Worm (Caenorhabditis elegans): ENCODE data around the gene mca-2.

The mca-2 gene

DNA sequence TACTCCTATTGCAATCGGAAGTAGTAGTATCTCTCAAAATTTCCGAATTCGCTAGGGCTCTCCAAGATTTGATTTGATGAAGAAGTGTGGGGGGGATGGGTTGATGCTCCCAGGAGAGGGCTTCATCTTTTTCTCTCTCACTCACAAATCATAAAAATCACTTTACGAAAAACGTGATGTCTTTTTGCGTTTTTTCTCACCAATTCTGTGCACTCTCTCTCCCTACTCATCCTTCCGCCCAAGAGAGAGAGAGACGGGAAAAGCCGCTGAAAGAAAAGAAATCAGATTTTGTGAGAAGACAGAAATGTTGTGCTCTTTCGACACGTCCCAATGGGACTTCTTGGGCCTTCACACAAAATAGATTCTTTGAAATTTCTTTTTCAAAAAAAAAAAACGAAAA lies 30.2 kb upstream of the mca-2 start:
- TF ChIP-seq ces-1 (GFP tag; optimal IDR thresholded peaks at IDR 0.05) (peak; percentile 93), cnd-1 (tag; optimal IDR thresholded peaks at IDR 0.05) (no peak), nhr-2 (tag; optimal IDR thresholded peaks at IDR 0.05) (no peak), elt-1 (tag; optimal IDR thresholded peaks at IDR 0.05; ENCODE audit: borderline replicate concordance, insufficient read depth) (no peak), elt-3 (tag; optimal IDR thresholded peaks at IDR 0.05) (no peak), unc-62 (GFP tag; optimal IDR thresholded peaks at IDR 0.05) (peak; percentile 0), hlh-1 (tag; optimal IDR thresholded peaks at IDR 0.05) (no peak), nhr-12 (tag; optimal IDR thresholded peaks at IDR 0.05) (no peak), snpc-4 (tag; optimal IDR thresholded peaks at IDR 0.05) (no peak), bed-3 (GFP tag; optimal IDR thresholded peaks at IDR 0.05) (no peak), unc-39 (tag; optimal IDR thresholded peaks at IDR 0.05) (no peak), mab-5 (tag; optimal IDR thresholded peaks at IDR 0.05) (no peak), ceh-39 (tag; optimal IDR thresholded peaks at IDR 0.05) (no peak), unc-120 (tag; optimal IDR thresholded peaks at IDR 0.05; ENCODE audit: poor library complexity, severe bottlenecking) (peak; percentile 31)

DNA sequence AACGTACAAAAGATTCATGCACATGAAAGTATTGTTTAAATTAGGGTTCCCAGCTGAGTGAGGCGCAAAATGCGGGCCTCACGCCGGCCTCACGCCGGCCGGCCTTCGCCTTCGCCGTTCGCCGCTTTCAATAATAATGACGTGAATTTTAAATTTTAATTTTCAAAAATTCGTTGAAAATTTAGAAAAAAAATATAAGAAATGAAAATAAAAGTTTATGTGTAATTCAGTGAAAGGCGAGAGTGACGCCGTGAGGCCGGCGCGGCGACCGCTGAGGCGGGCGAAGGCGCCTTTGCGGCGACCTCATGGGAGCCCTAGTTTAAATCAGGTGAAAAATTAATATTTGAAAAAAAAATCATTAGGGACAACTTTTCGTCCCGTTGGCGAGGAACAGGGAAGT lies 26.4 kb upstream of the mca-2 start:
- TF ChIP-seq unc-62 (GFP tag; optimal IDR thresholded peaks at IDR 0.05) (no peak), tbx-8 (GFP tag; optimal IDR thresholded peaks at IDR 0.05) (no peak), mep-1 (tag; optimal IDR thresholded peaks at IDR 0.05) (no peak), nhr-12 (tag; optimal IDR thresholded peaks at IDR 0.05) (no peak), lsy-2 (tag; optimal IDR thresholded peaks at IDR 0.05) (no peak), hlh-1 (tag; optimal IDR thresholded peaks at IDR 0.05) (no peak), mls-2 (tag; optimal IDR thresholded peaks at IDR 0.05) (no peak), nhr-2 (tag; optimal IDR thresholded peaks at IDR 0.05) (no peak), unc-120 (tag; optimal IDR thresholded peaks at IDR 0.05; ENCODE audit: poor library complexity, severe bottlenecking) (no peak), cnd-1 (tag; optimal IDR thresholded peaks at IDR 0.05) (no peak)

DNA sequence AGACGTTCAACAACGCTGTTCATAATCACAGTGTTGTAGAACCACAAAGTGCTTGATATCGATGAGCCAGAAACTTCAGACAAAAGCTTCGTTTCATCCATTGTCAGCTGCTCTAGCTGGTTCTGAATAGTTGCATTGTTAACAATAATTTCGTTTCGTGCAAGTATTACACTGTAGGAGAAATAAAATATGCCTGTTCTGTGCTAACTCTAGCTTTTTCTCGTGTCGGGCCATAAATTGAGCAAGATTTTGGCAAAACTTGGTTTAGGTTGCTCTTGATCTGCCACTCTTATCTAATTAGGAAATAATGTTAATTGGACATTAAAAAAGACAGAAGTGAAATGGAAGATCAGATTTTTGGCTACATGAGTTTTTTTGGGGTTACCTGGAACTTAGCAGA lies 24.8 kb upstream of the mca-2 start, which contains the start of gene R05C11.2:
R05C11.2 (minus strand) TSS at position 101 of the 400 bp plus-strand sequence.
- TF ChIP-seq ceh-43 (GFP tag; optimal IDR thresholded peaks at IDR 0.05) (no peak), M03D4.4 (tag; optimal IDR thresholded peaks at IDR 0.05) (no peak), bed-3 (GFP tag; optimal IDR thresholded peaks at IDR 0.05) (no peak), snpc-4 (tag; optimal IDR thresholded peaks at IDR 0.05) (no peak), ztf-11 (tag; optimal IDR thresholded peaks at IDR 0.05) (no peak), blmp-1 (tag; optimal IDR thresholded peaks at IDR 0.05) (no peak), hlh-1 (tag; optimal IDR thresholded peaks at IDR 0.05) (no peak), sem-2 (GFP tag; optimal IDR thresholded peaks at IDR 0.05) (no peak), flh-1 (GFP tag; optimal IDR thresholded peaks at IDR 0.05) (no peak)

DNA sequence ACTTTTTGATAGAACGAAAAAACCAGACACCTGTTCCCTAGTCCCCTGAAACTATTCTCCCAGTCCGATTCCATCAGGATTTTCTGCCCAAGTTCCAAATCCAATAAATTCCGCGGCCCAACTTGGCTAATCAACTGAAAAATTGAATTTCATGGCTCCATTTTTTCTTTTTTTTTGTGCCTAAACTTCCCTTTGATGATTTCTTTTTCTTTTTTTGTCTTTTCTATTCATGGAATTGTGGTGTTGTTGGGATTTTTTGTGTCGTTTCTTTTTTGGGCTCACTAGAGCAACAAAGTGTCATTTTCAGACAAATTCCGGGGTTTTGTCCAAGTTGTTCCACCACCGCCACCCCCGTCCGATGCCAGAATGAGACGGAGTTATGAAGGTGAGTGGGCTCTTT lies 17.9 kb upstream of the mca-2 start, which contains the start of gene arrd-26:
arrd-26 (plus strand) TSS at position 301 of the 400 bp plus-strand sequence.
- TF ChIP-seq sem-2 (GFP tag; optimal IDR thresholded peaks at IDR 0.05) (no peak), ces-1 (GFP tag; optimal IDR thresholded peaks at IDR 0.05) (peak; percentile 24)

DNA sequence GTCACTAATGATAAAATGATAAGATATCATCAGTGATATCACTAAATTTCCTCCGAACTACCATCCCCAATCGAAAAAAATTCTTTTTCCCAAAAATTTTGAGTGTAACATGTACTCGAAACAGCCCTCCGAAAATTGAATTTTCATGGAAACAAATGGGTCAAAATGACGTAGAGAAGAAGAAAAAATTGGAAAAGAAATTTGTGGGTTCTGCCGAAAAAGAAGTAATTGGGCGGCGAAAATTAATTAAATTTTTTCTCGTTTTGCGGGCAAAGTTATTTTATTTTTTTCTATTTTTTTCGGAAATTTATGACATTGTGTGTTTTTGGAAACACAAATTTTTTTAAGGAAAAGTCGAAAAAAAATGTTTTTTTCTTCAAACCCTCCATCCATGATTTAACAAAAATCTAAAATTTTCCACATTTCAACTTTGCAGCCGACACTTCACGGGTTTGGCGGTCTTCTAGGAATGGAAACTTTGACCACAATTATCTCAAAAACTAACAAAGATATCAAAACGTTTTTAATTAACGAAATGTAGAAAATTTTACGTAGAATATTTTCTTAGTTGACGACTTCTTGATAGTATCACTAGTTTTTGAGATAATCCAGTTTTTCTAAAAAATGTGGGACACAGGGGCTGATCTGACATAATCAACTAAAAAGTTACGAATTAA lies 6.5 kb upstream of the mca-2 start:
- TF ChIP-seq unc-120 (tag; optimal IDR thresholded peaks at IDR 0.05; ENCODE audit: poor library complexity, severe bottlenecking): no peak
- TF ChIP-seq ces-1 (GFP tag; optimal IDR thresholded peaks at IDR 0.05): peak; percentile 65
- TF ChIP-seq nhr-2 (tag; optimal IDR thresholded peaks at IDR 0.05): no peak

DNA sequence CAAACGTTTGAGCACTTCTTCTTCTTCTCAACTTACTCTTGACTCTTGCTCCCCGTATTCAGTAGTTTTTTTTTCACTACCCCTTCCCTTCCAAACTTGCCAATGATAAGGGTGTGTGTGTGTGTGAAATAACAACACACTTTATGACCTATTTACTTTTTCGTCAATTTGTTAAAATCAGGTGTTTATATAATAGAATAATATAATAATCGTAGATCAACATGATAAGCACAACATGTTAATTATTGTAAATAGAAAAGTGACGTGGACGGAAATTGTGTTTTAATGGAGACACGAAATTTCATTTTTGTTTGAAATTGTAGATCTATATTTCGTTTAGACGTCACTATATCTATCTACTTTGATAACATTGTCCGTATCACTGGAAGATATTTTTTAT lies 3.5 kb upstream of the mca-2 start:
- TF ChIP-seq bed-3 (GFP tag; optimal IDR thresholded peaks at IDR 0.05) (no peak), pha-4 (tag; optimal IDR thresholded peaks at IDR 0.05) (no peak), sem-2 (GFP tag; optimal IDR thresholded peaks at IDR 0.05) (no peak), tbx-8 (GFP tag; optimal IDR thresholded peaks at IDR 0.05) (no peak)

DNA sequence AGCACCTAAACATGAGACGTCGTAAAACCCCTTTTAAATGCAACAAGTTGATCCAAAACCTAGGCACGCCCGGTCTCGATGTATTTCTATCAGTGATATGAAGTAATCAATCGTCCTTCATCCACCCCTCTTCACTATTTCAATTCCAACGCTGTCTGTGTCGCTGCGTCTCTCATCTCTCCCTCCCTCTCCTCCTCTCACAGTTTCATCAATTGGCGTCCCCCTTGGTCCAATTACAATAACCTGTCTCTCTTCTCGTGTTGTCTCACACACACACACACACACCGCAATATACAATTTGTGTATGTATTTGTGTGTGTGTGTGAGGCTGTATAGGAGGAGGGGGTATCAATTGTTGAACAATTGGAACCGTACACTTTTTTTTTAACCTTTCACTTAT lies 688 bp upstream of the mca-2 start:
- peak; percentile 24 for TF ChIP-seq drap-1 (GFP tag; optimal IDR thresholded peaks at IDR 0.05)
- no peak for TF ChIP-seq snpc-4 (tag; optimal IDR thresholded peaks at IDR 0.05)

Measured in whole organism, mixed stage, embryonic.